Fruit fly (Drosophila melanogaster): ENCODE measurements around the gene His3.3B.

His3.3B gene

DNA sequence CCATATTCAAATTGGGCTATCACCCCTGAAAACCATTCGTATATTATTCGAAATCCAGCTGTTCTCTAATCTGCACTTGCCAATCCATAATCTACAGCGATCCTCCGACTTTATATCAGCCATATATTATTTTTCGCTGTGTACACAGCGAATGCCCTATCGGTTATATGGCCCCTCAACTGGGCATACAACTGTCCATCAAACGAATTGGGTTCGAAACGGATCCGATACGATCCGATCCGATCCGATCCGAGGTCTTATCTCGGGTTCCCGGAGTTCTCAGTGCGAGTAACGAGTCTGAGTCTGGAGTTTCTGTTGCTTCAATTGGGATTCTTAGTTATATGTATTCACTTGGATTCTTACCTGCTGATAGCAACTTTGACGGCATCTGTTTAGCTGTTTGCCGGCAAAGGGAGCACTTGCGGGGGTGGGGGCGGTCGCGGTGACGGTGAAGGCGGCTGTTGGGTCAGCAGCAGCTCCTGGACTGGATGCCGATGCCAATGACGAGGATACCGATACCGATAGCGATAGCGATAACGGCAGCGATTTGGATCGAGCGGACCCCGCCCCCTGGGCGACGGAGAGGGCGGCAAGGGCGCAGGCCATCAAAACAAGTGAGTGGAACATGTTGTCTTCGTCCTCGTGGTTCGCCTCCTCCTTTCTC is 22.8 kb downstream of the His3.3B start:
- no peak for TF ChIP-seq CG8478 (optimal IDR thresholded peaks at IDR 0.05)
- TF ChIP-seq CTCF (optimal IDR thresholded peaks at IDR 0.05), result no peak

DNA sequence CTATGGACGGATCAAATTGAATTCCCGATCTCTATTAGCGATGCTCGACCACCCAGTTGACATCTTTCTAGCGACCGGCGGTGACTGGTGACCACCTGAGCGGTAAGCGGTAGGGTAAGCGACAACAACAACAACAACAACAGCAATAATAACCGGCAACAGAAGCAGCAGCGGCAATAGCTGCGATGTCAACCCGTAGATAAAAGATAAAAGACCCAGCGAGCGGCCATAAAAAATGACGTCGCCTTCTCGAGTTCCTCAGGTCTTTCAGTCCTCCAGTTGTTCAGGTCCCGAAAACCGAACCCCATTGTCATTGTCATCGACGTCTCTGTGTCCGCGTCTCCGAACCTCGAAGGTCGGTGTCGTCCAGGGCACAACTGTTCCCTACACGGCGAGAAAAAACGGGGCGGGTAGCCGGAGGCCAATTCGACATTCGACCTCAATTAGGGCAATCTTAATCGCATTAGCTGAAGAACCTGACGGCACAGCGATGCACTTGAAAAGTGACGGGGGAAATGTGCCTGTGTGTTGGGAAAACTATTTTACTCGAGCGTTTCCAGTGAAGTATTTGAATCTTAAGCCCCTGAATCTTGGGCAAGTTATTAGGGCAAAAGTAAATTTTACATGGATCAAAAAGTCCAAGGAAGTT is 23.8 kb downstream of the His3.3B start:
- TF ChIP-seq CTCF (optimal IDR thresholded peaks at IDR 0.05) (no peak), CG8478 (optimal IDR thresholded peaks at IDR 0.05) (no peak)

DNA sequence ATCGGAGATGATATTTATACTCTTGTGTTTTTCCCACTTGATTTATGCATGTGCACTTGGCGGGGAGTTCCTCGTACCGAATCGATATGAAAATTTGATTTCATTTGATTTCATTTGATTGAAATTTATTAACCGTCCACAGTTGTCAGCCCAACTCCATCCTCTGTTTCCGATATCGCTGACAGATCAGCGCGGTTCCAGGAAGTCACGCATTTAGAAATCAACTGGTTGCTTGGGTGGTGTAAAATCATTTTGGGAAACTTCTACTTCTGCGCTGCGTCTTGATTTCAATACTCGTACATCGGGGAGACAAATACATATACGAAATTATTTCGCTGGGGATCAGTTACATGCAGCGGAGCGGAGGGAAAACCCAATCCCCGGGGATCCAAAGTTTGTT is 24.9 kb downstream of the His3.3B start:
- no peak for TF ChIP-seq CG8478 (optimal IDR thresholded peaks at IDR 0.05)
- TF ChIP-seq CTCF (optimal IDR thresholded peaks at IDR 0.05), result no peak

DNA sequence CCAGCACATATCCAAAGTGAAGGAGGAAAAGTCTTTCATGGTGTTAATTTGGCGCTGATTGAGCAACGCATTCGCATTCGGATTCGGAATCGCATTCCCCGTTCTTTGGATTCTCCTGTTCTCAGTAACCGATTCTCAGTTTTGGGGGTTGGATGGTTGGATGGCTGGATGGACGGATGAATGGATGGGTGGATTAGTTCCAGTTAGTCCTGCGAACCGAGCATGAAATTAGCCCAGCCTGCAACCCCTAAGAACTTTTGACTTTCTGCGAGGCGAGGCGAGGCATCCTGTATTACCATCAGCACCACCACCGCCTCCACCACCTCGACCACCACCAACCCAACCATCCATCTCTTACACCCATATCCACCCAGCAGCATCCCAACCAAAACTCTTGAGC is 26.2 kb downstream of the His3.3B start:
- TF ChIP-seq CTCF (optimal IDR thresholded peaks at IDR 0.05), result no peak
- no peak for TF ChIP-seq CG8478 (optimal IDR thresholded peaks at IDR 0.05)

DNA sequence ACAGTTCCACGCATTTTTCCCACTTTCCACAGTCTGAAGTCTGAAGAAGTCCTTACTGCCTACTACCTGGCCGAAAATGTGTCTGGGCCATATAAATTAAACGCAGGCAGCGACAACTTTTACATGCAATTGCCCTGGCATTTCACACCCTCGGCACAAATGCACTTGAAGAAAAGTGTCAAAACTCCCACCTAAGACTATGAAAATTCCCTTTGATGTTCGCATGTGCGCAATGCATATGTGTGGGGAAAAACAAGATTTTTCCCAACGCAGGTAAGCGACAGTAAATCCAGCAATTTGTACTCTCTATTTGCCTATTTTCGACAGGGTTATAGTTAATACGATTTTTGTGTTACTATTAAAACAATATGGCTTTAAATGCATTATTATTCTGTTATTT is 27.0 kb downstream of the His3.3B start:
- TF ChIP-seq CTCF (optimal IDR thresholded peaks at IDR 0.05), result no peak
- TF ChIP-seq CG8478 (optimal IDR thresholded peaks at IDR 0.05), result no peak

DNA sequence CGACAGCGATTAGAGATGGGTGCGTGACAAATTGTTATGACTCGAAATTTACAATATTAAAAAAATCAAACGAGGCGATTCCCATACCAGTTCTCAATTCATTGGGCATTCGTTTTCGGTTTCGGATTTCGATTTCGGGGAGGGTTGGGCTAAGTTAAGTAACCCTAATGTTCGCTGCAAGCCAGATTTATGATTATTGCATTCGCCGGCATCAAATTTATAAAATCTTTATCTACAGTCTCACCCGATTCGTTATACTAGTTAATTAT is 28.5 kb downstream of the His3.3B start:
- no peak for TF ChIP-seq CG8478 (optimal IDR thresholded peaks at IDR 0.05)
- TF ChIP-seq CTCF (optimal IDR thresholded peaks at IDR 0.05), result no peak

DNA sequence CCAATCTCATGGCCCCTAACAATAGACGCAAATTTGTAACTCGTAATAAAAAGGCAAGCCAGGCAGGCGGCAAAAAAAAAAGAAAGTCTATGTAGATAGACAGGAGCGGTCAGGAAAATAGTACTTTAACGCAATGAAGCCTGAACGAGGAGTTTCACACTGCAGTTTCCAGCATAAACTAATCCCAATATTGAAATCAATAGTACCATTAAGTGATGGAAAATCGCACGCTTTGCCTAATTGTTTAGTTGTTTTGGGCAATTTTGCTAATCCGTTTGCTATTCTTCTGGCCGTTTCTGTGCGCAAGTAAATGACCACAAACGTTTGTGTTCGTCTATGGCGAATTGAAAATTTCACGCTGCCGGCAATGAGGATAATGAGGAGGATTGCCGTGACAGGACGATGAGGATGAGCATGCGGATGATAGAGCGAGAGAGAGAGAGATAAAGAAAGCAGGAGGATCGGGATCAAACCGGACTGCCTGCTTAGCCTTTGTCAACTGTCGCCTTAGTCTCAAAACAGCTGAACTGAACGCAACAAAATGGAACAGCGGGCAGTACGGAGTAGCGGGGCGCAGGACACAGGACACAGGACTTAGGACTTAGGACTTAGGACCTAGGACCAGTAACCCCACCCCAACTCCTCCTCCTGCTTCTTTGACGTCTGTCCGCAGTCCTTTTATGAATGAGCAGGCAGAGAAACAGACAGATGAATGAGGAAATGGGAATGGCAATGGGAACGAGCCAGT is 29.0 kb downstream of the His3.3B start:
- TF ChIP-seq CTCF (optimal IDR thresholded peaks at IDR 0.05) (no peak), CG8478 (optimal IDR thresholded peaks at IDR 0.05) (no peak)

DNA sequence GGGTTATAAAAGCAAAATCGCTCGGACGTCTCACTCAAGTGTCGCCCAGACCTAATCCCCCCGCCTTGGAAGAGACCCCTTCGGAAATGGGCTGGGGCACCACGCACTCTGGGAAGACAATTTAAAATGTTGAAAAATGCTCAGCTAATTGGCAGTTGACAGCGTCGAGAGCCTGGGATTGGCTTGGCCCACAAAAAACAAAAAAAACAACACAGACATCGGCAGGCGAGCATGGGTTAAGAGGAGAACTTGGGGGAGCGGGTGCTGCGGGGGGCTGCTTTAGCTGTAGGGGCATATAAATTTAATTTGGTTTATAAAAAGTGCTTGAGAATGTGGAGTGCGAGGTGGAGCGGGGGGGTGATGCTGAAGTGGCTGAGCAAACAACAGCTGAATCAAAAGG is 34.0 kb downstream of the His3.3B start:
- TF ChIP-seq CTCF (optimal IDR thresholded peaks at IDR 0.05) (no peak), CG8478 (optimal IDR thresholded peaks at IDR 0.05) (no peak)

DNA sequence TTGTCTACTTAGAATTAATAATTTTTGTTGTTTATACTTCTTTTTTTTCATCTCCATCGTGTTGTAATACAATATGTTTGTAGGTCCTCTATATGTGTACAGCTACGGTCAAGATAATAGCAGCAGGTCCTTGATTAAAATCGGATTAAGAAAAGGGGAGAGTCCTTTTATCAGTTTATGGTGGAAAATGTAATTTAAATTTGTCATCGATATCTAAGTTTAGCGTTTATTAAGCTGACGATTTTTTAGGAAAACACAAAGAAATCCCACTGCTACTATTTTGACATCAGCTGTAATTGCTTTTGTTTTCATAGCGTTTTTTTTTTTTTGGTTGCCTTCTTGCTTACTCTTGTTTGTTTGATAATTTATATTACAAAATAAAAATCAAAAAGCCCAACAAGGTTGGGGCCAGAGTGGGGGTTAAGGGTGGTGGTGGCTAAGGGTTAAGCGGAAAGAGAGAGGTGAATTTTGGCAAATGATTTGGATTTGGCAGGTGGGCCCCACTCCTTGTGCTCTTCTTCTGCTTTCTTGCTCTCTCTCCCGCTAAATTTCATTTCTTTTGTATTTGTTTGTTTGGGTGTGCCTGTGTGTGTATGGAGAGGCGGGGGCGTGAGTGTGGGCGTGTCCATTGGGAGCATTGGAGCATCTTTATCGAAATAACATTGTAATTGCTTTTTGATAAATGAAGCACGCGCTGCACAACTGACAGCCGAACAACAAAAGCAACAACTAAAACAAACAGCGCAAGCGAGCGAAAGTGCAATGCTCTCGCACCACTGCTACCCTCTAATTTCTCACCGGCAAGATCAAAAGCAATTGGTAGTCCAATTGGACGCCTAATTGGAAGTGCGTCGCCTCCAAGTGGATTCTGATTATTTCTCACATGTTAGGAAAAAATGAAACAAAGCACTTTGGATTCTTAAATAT is 35.4 kb downstream of the His3.3B start:
- TF ChIP-seq CG8478 (optimal IDR thresholded peaks at IDR 0.05), result no peak
- no peak for TF ChIP-seq CTCF (optimal IDR thresholded peaks at IDR 0.05)

DNA sequence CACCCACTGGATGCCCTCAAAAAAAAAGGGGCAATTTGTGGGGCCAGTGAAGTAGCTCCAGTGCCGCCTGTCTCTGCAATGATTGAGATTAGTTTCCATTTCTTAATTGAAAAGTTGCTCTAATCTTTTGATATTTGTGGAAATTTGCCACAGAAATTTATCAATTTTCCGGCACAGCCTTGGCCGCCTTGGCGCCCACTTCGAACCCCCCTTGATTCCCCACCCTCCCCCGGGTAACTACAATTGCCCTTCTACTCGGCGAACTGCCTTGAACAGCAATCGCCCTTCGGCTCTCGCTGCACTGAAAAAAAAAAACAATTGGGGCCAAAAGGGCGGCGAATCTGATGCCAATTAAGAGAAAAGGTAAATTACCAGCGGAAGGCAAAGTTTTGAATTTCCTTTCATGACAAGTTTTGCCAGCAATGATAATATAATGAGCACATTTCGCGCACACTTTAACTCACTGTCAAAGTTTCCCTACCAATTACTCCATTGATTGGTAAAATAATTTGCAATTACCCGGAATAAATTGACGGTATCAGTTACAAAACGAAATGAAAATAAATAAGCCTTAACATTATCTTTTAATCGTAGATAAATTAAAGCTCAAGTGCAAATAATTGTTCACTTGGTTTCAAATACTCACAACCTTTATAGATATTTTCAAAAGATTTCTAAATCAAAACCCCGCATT is 36.7 kb downstream of the His3.3B start:
- no peak for TF ChIP-seq CG8478 (optimal IDR thresholded peaks at IDR 0.05)
- TF ChIP-seq CTCF (optimal IDR thresholded peaks at IDR 0.05), result no peak

DNA sequence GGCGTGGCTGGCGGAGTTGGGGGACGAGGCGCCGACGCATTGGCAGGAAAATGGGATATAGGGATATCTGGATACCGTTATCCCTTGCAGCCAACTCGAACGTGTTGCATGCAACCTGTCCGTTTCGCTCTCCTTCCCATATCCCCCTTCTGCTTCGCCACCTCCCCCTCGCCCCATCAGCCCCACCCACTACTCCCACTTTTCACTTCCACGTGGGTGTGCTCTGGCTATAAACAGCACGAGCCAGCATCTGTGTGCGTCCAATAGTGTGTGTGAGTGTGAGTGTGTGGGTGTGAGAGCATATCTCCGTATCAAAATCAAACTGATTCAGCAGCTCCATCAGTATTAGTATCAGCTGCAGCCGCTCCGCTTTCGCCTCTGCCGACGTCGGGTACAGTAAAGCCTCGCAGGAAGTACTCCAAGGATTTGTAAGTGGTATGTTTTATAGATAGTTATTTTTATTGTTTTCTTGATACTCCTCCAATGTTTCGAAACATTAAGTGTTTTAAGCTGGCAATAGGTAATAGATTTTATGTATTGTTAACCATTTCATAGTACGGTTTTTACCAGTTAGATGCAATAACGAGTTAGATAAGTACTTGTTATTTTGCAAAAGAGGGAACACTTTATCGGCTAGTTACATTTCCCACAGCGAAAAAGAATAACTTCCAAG is 37.4 kb downstream of the His3.3B start:
- TF ChIP-seq CTCF (optimal IDR thresholded peaks at IDR 0.05) (no peak), CG8478 (optimal IDR thresholded peaks at IDR 0.05) (no peak)

DNA sequence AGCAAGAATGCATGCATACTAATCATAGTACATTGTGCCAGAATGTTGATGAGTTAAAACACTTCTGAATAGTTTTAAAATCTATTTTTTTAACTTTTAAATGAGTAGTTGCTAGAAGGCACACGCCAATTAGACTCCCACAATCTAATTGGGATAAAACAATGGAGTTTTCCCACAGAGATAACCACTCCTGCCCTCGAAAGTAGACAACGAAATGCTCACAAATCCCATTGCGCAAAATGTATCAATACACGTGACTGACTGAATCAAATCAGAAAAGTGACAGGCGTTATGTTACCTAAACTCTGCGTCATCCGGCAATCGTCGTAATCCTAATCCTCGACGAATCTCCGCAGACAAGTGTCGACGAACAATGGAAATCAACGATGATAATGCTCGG is 38.6 kb downstream of the His3.3B start:
- TF ChIP-seq CG8478 (optimal IDR thresholded peaks at IDR 0.05), result no peak
- no peak for TF ChIP-seq CTCF (optimal IDR thresholded peaks at IDR 0.05)

DNA sequence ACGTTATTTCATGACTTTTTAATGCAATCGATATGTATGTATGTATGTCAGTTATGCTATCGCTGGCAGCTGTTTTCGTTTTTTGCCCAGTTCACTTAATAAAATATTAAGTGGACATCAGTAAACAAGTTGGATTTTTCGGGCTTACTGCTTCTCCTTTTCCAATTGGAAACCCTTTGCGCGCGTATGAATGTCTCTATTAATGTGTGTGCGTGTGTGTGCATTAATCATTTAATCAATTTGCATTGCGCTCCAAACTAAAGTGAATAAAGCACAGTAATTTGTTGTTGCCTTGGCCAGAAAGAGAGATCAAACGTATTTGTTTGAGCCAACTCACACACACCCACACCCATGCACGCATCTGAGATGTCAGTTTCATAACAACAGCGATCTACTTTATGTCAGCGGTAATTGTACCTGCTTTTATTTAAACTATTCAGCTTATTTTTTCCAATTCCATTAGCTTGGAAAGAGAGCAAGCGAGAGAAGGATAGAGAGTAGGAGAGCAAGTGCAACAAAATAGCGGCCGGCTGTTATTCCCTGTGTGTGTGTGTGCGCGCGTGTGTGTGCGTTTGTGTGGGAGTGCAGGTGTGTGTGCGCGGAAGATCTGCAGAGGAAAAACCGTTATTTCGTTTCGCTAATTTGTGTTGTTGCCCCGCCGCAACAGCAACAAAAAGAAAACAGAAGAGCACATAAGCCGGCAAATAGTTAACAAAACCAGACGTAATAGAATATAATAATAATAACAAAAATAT is 46.1 kb downstream of the His3.3B start:
- TF ChIP-seq CTCF (optimal IDR thresholded peaks at IDR 0.05) (no peak), CG8478 (optimal IDR thresholded peaks at IDR 0.05) (no peak)
